3 fruit fly cellular contexts compared by ENCODE assay signal in genomic region chrX:3667199-3667671, dm6.
A peak's percentile ranks its signal among the peaks of the same experiment; 100 is the strongest.
TF ChIP-seq lines count a peak whose summit lies in the region.

TSS of gene Ilp7 (plus strand) at chrX:3667621.

TF ChIP-seq in whole organism, adult, 20 proteins besides CTCF, POLR2A, EP300 and RAD21 (continued from another document):
- peak; percentile 31 for TF ChIP-seq pad (GFP tag; optimal IDR thresholded peaks at IDR 0.05; lab: Kevin White, UChicago)

TF ChIP-seq in whole organism, embryonic, 481 proteins besides CTCF, POLR2A, EP300 and RAD21 (continued from another document and continues in another):
- TF ChIP-seq ewg (GFP tag; optimal IDR thresholded peaks at IDR 0.05; lab: Kevin White, UChicago) (no peak), Xbp1 (GFP tag; optimal IDR thresholded peaks at IDR 0.05; lab: Kevin White, UChicago) (peak; percentile 4), CG6689 (GFP tag; IDR thresholded peaks at IDR 0.05; lab: Robert Waterston, UW) (peak; percentile 20; the same call in 1 of the 2 replicates), Ada2b (GFP tag; IDR thresholded peaks at IDR 0.05; lab: Robert Waterston, UW) (peak; percentile 40; the same call in 1 of the 2 replicates), pzg (GFP tag; optimal IDR thresholded peaks at IDR 0.05; lab: Kevin White, UChicago) (no peak), ssp (GFP tag; IDR thresholded peaks at IDR 0.05; lab: Robert Waterston, UW) (0 out of 2 replicates have a peak, but pooled peaks have one; percentile 14), z (GFP tag; IDR thresholded peaks at IDR 0.05; lab: Robert Waterston, UW) (no peak), CG7556 (GFP tag; optimal IDR thresholded peaks at IDR 0.05; lab: Kevin White, UChicago) (no peak), CG12659 (GFP tag; optimal IDR thresholded peaks at IDR 0.05; lab: Kevin White, UChicago) (no peak), phol (tag; optimal IDR thresholded peaks at IDR 0.05; lab: Kevin White, UChicago) (peak; percentile 17), dmrt99B (tag; optimal IDR thresholded peaks at IDR 0.05; lab: Kevin White, UChicago) (peak; percentile 30), CG6683 (GFP tag; optimal IDR thresholded peaks at IDR 0.05; lab: Kevin White, UChicago) (no peak), ci (GFP tag; IDR thresholded peaks at IDR 0.05; lab: Robert Waterston, UW) (peak; percentile 61; the same call in 1 of the 3 replicates), Dref (GFP tag; IDR thresholded peaks at IDR 0.05; lab: Robert Waterston, UW) (no peak), Max (GFP tag; optimal IDR thresholded peaks at IDR 0.05; lab: Kevin White, UChicago) (no peak), hkb (optimal IDR thresholded peaks at IDR 0.05; lab: Kevin White, UChicago) (no peak), hkb (GFP tag; IDR thresholded peaks at IDR 0.05; lab: Robert Waterston, UW) (no peak), CG6272 (GFP tag; IDR thresholded peaks at IDR 0.05; lab: Robert Waterston, UW) (no peak), CG18764 (GFP tag; optimal IDR thresholded peaks at IDR 0.05; lab: Kevin White, UChicago) (no peak), Fer3 (tag; optimal IDR thresholded peaks at IDR 0.05; lab: Kevin White, UChicago) (no peak), row (GFP tag; IDR thresholded peaks at IDR 0.05; lab: Robert Waterston, UW) (peak; percentile 39; the same call in 1 of the 3 replicates), CG4404 (GFP tag; IDR thresholded peaks at IDR 0.05; lab: Robert Waterston, UW) (no peak), CG17912 (GFP tag; optimal IDR thresholded peaks at IDR 0.05; lab: Kevin White, UChicago) (no peak), Sox102F (GFP tag; optimal IDR thresholded peaks at IDR 0.05; lab: Kevin White, UChicago) (peak; percentile 34), cato (GFP tag; optimal IDR thresholded peaks at IDR 0.05; lab: Kevin White, UChicago; ENCODE audit: borderline replicate concordance) (no peak), gem (tag; optimal IDR thresholded peaks at IDR 0.05; lab: Kevin White, UChicago) (peak; percentile 48), ap (GFP tag; IDR thresholded peaks at IDR 0.05; lab: Robert Waterston, UW) (no peak), Dll (GFP tag; IDR thresholded peaks at IDR 0.05; lab: Robert Waterston, UW; ENCODE audit: partially characterized antibody) (no peak), CG31388 (GFP tag; optimal IDR thresholded peaks at IDR 0.05; lab: Kevin White, UChicago) (no peak), CG7839 (tag; optimal IDR thresholded peaks at IDR 0.05; lab: Kevin White, UChicago) (peak; percentile 9), jing (GFP tag; optimal IDR thresholded peaks at IDR 0.05; lab: Kevin White, UChicago) (no peak), Drgx (GFP tag; IDR thresholded peaks at IDR 0.05; lab: Robert Waterston, UW) (0 out of 2 replicates have a peak, but pooled peaks have one; percentile 49), CG34422 (GFP tag; IDR thresholded peaks at IDR 0.05; lab: Robert Waterston, UW) (peak; percentile 50; the same call in 1 of the 3 replicates), dysf (GFP tag; IDR thresholded peaks at IDR 0.05; lab: Robert Waterston, UW) (peak; percentile 18; the same call in 1 of the 3 replicates), bowl (GFP tag; IDR thresholded peaks at IDR 0.05; lab: Robert Waterston, UW) (no peak), Mrtf (GFP tag; IDR thresholded peaks at IDR 0.05; lab: Robert Waterston, UW) (no peak), prd (optimal IDR thresholded peaks at IDR 0.05; lab: Kevin White, UChicago) (no peak), prd (GFP tag; IDR thresholded peaks at IDR 0.05; lab: Robert Waterston, UW) (peak; percentile 44; the same call in 2 of the 3 replicates), CG9609 (GFP tag; optimal IDR thresholded peaks at IDR 0.05; lab: Kevin White, UChicago) (no peak), dmrt11E (tag; optimal IDR thresholded peaks at IDR 0.05; lab: Kevin White, UChicago) (no peak), hth (optimal IDR thresholded peaks at IDR 0.05; lab: Kevin White, UChicago) (no peak), HLH4C (GFP tag; IDR thresholded peaks at IDR 0.05; lab: Robert Waterston, UW; ENCODE audit: partially characterized antibody) (no peak), Ptx1 (GFP tag; IDR thresholded peaks at IDR 0.05; lab: Robert Waterston, UW) (peak; percentile 42), CG32532 (GFP tag; IDR thresholded peaks at IDR 0.05; lab: Robert Waterston, UW) (no peak; the same call in 1 of the 2 replicates), Blimp-1 (GFP tag; optimal IDR thresholded peaks at IDR 0.05; lab: Kevin White, UChicago) (peak; percentile 36), CG8281 (tag; optimal IDR thresholded peaks at IDR 0.05; lab: Kevin White, UChicago) (no peak), CG4820 (GFP tag; optimal IDR thresholded peaks at IDR 0.05; lab: Kevin White, UChicago) (peak; percentile 17), Hsf (GFP tag; optimal IDR thresholded peaks at IDR 0.05; lab: Kevin White, UChicago) (no peak), slbo (GFP tag; IDR thresholded peaks at IDR 0.05; lab: Robert Waterston, UW) (peak; percentile 16; the same call in 1 of the 2 replicates), crc (GFP tag; optimal IDR thresholded peaks at IDR 0.05; lab: Kevin White, UChicago) (no peak), chm (GFP tag; IDR thresholded peaks at IDR 0.05; lab: Robert Waterston, UW) (no peak), bsh (GFP tag; optimal IDR thresholded peaks at IDR 0.05; lab: Kevin White, UChicago) (no peak), CG7271 (tag; optimal IDR thresholded peaks at IDR 0.05; lab: Kevin White, UChicago) (no peak), CG3281 (GFP tag; optimal IDR thresholded peaks at IDR 0.05; lab: Kevin White, UChicago) (no peak), org-1 (GFP tag; optimal IDR thresholded peaks at IDR 0.05; lab: Kevin White, UChicago) (no peak), MTF-1 (GFP tag; optimal IDR thresholded peaks at IDR 0.05; lab: Kevin White, UChicago; ENCODE audit: borderline replicate concordance) (no peak), tin (GFP tag; optimal IDR thresholded peaks at IDR 0.05; lab: Kevin White, UChicago) (peak; percentile 21), Abd-B (GFP tag; optimal IDR thresholded peaks at IDR 0.05; lab: Kevin White, UChicago) (peak; percentile 3), stc (GFP tag; IDR thresholded peaks at IDR 0.05; lab: Robert Waterston, UW) (0 out of 2 replicates have a peak, but pooled peaks have one; percentile 13), CG2120 (GFP tag; optimal IDR thresholded peaks at IDR 0.05; lab: Kevin White, UChicago) (peak; percentile 1), sim (GFP tag; IDR thresholded peaks at IDR 0.05; lab: Robert Waterston, UW) (no peak), sc (optimal IDR thresholded peaks at IDR 0.05; lab: Kevin White, UChicago) (no peak), sc (GFP tag; optimal IDR thresholded peaks at IDR 0.05; lab: Kevin White, UChicago) (no peak), CG16813 (GFP tag; IDR thresholded peaks at IDR 0.05; lab: Robert Waterston, UW; ENCODE audit: partially characterized antibody) (no peak), lmd (GFP tag; IDR thresholded peaks at IDR 0.05; lab: Robert Waterston, UW) (peak; percentile 27; the same call in 1 of the 2 replicates)

TF ChIP-seq in whole organism, prepupa, 60 proteins besides CTCF, POLR2A, EP300 and RAD21 (continued from another document):
- TF ChIP-seq CG8632 (GFP tag; optimal IDR thresholded peaks at IDR 0.05; lab: Kevin White, UChicago): peak; percentile 14
- TF ChIP-seq Sox102F (GFP tag; optimal IDR thresholded peaks at IDR 0.05; lab: Kevin White, UChicago): peak; percentile 9
- peak; percentile 37 for TF ChIP-seq CG6276 (GFP tag; optimal IDR thresholded peaks at IDR 0.05; lab: Kevin White, UChicago)
- TF ChIP-seq Eip78C (GFP tag; lab: Kevin White, UChicago): peak; percentile 61
- TF ChIP-seq Eip75B (GFP tag; optimal IDR thresholded peaks at IDR 0.05; lab: Kevin White, UChicago): peak; percentile 10
- no peak for TF ChIP-seq CG7368 (GFP tag; optimal IDR thresholded peaks at IDR 0.05; lab: Kevin White, UChicago)
- TF ChIP-seq CG32006 (GFP tag; optimal IDR thresholded peaks at IDR 0.05; lab: Kevin White, UChicago): no peak
- TF ChIP-seq CG8319 (GFP tag; optimal IDR thresholded peaks at IDR 0.05; lab: Kevin White, UChicago): peak; percentile 1
- peak; percentile 31 for TF ChIP-seq CG34406 (GFP tag; optimal IDR thresholded peaks at IDR 0.05; lab: Kevin White, UChicago)
- TF ChIP-seq Lpt (GFP tag; optimal IDR thresholded peaks at IDR 0.05; lab: Kevin White, UChicago): no peak
- peak; percentile 69 for TF ChIP-seq svp (GFP tag; lab: Kevin White, UChicago)
- 0 out of 2 replicates have a peak, but pooled peaks have one; percentile 16 for TF ChIP-seq Gug (GFP tag; IDR thresholded peaks at IDR 0.05; lab: Robert Waterston, UW)
- TF ChIP-seq OdsH (GFP tag; optimal IDR thresholded peaks at IDR 0.05; lab: Kevin White, UChicago): peak; percentile 30
- no peak for TF ChIP-seq Blimp-1 (GFP tag; optimal IDR thresholded peaks at IDR 0.05; lab: Kevin White, UChicago)
- peak; percentile 20 for TF ChIP-seq Hr4 (GFP tag; optimal IDR thresholded peaks at IDR 0.05; lab: Kevin White, UChicago)
- peak; percentile 5 for TF ChIP-seq CG31627 (GFP tag; optimal IDR thresholded peaks at IDR 0.05; lab: Kevin White, UChicago)
- 0 out of 2 replicates have a peak, but pooled peaks have one; percentile 16 for TF ChIP-seq CG11294 (GFP tag; IDR thresholded peaks at IDR 0.05; lab: Robert Waterston, UW)
- TF ChIP-seq Ets21C (GFP tag; optimal IDR thresholded peaks at IDR 0.05; lab: Kevin White, UChicago): no peak
- TF ChIP-seq Sox14 (GFP tag; optimal IDR thresholded peaks at IDR 0.05; lab: Kevin White, UChicago): no peak
- no peak for TF ChIP-seq Eip93F (GFP tag; optimal IDR thresholded peaks at IDR 0.05; lab: Kevin White, UChicago)
- peak; percentile 32 for TF ChIP-seq CG3919 (GFP tag; optimal IDR thresholded peaks at IDR 0.05; lab: Kevin White, UChicago)
- TF ChIP-seq salr (GFP tag; optimal IDR thresholded peaks at IDR 0.05; lab: Kevin White, UChicago): no peak
- TF ChIP-seq CG3032 (tag; optimal IDR thresholded peaks at IDR 0.05; lab: Kevin White, UChicago): no peak
- peak; percentile 53 for TF ChIP-seq CG15336 (GFP tag; IDR thresholded peaks at IDR 0.05; lab: Robert Waterston, UW)
- TF ChIP-seq CG6854 (GFP tag; optimal IDR thresholded peaks at IDR 0.05; lab: Kevin White, UChicago): no peak
- TF ChIP-seq CG11902 (GFP tag; optimal IDR thresholded peaks at IDR 0.05; lab: Kevin White, UChicago): no peak
- TF ChIP-seq lz (GFP tag; optimal IDR thresholded peaks at IDR 0.05; lab: Kevin White, UChicago): peak; percentile 21
- peak; percentile 16 for TF ChIP-seq CG6792 (GFP tag; optimal IDR thresholded peaks at IDR 0.05; lab: Kevin White, UChicago)
- peak; percentile 10 for TF ChIP-seq net (GFP tag; optimal IDR thresholded peaks at IDR 0.05; lab: Kevin White, UChicago)
- TF ChIP-seq acj6 (GFP tag; optimal IDR thresholded peaks at IDR 0.05; lab: Kevin White, UChicago): peak; percentile 16
- no peak for TF ChIP-seq CG9139 (GFP tag; optimal IDR thresholded peaks at IDR 0.05; lab: Kevin White, UChicago)
- TF ChIP-seq eg (GFP tag; IDR thresholded peaks at IDR 0.05; lab: Robert Waterston, UW): no peak; the same call in 2 of the 3 replicates
- peak; percentile 48 for TF ChIP-seq topi (GFP tag; optimal IDR thresholded peaks at IDR 0.05; lab: Kevin White, UChicago)
- TF ChIP-seq CG6808 (GFP tag; optimal IDR thresholded peaks at IDR 0.05; lab: Kevin White, UChicago): no peak
- peak; percentile 39 for TF ChIP-seq esn (GFP tag; optimal IDR thresholded peaks at IDR 0.05; lab: Kevin White, UChicago)
- TF ChIP-seq spab (GFP tag; optimal IDR thresholded peaks at IDR 0.05; lab: Kevin White, UChicago): no peak
- TF ChIP-seq Met (GFP tag; optimal IDR thresholded peaks at IDR 0.05; lab: Kevin White, UChicago): peak; percentile 29
- no peak for TF ChIP-seq CG16779 (tag; optimal IDR thresholded peaks at IDR 0.05; lab: Kevin White, UChicago)
- no peak for TF ChIP-seq vri (GFP tag; optimal IDR thresholded peaks at IDR 0.05; lab: Kevin White, UChicago)
- TF ChIP-seq Hr38 (GFP tag; optimal IDR thresholded peaks at IDR 0.05; lab: Kevin White, UChicago): no peak
